Fruit fly (Drosophila melanogaster): ENCODE measurements around the gene Septin2.
A peak's percentile ranks its signal among the peaks of the same experiment; 100 is the strongest.

Septin2 gene

DNA sequence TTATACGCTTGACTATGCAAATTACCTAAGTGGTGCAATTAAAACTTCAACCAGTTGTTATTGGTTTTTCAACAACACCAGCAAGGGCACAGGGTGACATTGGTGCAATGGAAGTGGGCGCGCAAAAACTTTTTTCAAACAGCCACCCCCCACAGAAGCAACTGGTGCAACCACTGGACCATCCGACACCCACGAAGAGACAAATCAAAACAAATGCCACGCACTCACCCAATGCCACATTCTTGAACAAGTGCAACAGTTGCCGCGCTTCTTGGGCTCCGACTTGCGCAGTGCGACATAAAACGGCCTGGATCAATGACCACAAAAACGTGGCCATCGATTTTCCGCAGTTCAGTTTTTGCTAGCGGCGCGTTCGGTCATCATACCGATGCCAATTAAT lies 47.6 kb upstream of the Septin2 start:
- no peak for TF ChIP-seq CG13894 (tag; optimal IDR thresholded peaks at IDR 0.05)
- no peak for TF ChIP-seq ems (GFP tag; optimal IDR thresholded peaks at IDR 0.05)
- no peak for TF ChIP-seq CG2712 (tag; optimal IDR thresholded peaks at IDR 0.05)
- no peak for TF ChIP-seq wor (GFP tag; IDR thresholded peaks at IDR 0.05)
- no peak for TF ChIP-seq gt (GFP tag; IDR thresholded peaks at IDR 0.05)
- no peak for TF ChIP-seq jing (GFP tag; optimal IDR thresholded peaks at IDR 0.05)
- no peak for TF ChIP-seq CG15269 (tag; optimal IDR thresholded peaks at IDR 0.05)
- TF ChIP-seq eyg (GFP tag; optimal IDR thresholded peaks at IDR 0.05), result peak; percentile 5
- TF ChIP-seq bcd (GFP tag; optimal IDR thresholded peaks at IDR 0.05), result no peak
- TF ChIP-seq nerfin-2 (GFP tag; IDR thresholded peaks at IDR 0.05; ENCODE audit: partially characterized antibody), result no peak
- TF ChIP-seq vvl (GFP tag; IDR thresholded peaks at IDR 0.05), result peak; percentile 8; the same call in 1 of the 2 replicates
- TF ChIP-seq CG4360 (GFP tag; IDR thresholded peaks at IDR 0.05), result 0 out of 2 replicates have a peak, but pooled peaks have one; percentile 9
- TF ChIP-seq CG7271 (tag; optimal IDR thresholded peaks at IDR 0.05), result no peak
- peak; percentile 16 for TF ChIP-seq NC2α (GFP tag; optimal IDR thresholded peaks at IDR 0.05)
- peak; percentile 93 for TF ChIP-seq E2f2 (GFP tag; IDR thresholded peaks at IDR 0.05)
- TF ChIP-seq Elba2 (GFP tag; optimal IDR thresholded peaks at IDR 0.05), result no peak
- no peak for TF ChIP-seq CG1832 (GFP tag; optimal IDR thresholded peaks at IDR 0.05)
- TF ChIP-seq CG4424 (GFP tag; optimal IDR thresholded peaks at IDR 0.05), result no peak
- no peak for TF ChIP-seq fd96Cb (tag; optimal IDR thresholded peaks at IDR 0.05)
- no peak for TF ChIP-seq cas (GFP tag; IDR thresholded peaks at IDR 0.05)
- TF ChIP-seq CG14965 (GFP tag; optimal IDR thresholded peaks at IDR 0.05; ENCODE audit: borderline replicate concordance), result no peak
- 0 out of 2 replicates have a peak, but pooled peaks have one; percentile 30 for TF ChIP-seq Awh (GFP tag; IDR thresholded peaks at IDR 0.05)
- TF ChIP-seq lola (GFP tag; optimal IDR thresholded peaks at IDR 0.05), result no peak
- TF ChIP-seq Rfx (GFP tag; IDR thresholded peaks at IDR 0.05), result no peak; the same call in 1 of the 2 replicates
- peak; percentile 15 for TF ChIP-seq CG12071 (GFP tag; optimal IDR thresholded peaks at IDR 0.05)
- peak; percentile 8 for TF ChIP-seq MESR4 (GFP tag; optimal IDR thresholded peaks at IDR 0.05)
- no peak for TF ChIP-seq Dek (tag; optimal IDR thresholded peaks at IDR 0.05)
- no peak for TF ChIP-seq vnd (GFP tag; IDR thresholded peaks at IDR 0.05; ENCODE audit: partially characterized antibody)
- peak; percentile 65; the same call in 1 of the 3 replicates for TF ChIP-seq CG34422 (GFP tag; IDR thresholded peaks at IDR 0.05)
- no peak for TF ChIP-seq CG13624 (GFP tag; optimal IDR thresholded peaks at IDR 0.05)
- no peak for TF ChIP-seq Mad (GFP tag; optimal IDR thresholded peaks at IDR 0.05)
- no peak for TF ChIP-seq CG9797 (GFP tag; optimal IDR thresholded peaks at IDR 0.05)
- no peak for TF ChIP-seq gcm2 (GFP tag; optimal IDR thresholded peaks at IDR 0.05)
- TF ChIP-seq stwl (tag; optimal IDR thresholded peaks at IDR 0.05), result no peak
- 0 out of 3 replicates have a peak, but pooled peaks have one; percentile 26 for TF ChIP-seq Opbp (GFP tag; IDR thresholded peaks at IDR 0.05; ENCODE audit: partially characterized antibody)
- TF ChIP-seq ATbp (GFP tag; optimal IDR thresholded peaks at IDR 0.05), result no peak
- no peak for TF ChIP-seq CG31224 (GFP tag; IDR thresholded peaks at IDR 0.05)
- no peak for TF ChIP-seq H2.0 (GFP tag; IDR thresholded peaks at IDR 0.05)
- TF ChIP-seq CG17802 (tag; optimal IDR thresholded peaks at IDR 0.05), result no peak
- no peak for TF ChIP-seq NK7.1 (GFP tag; optimal IDR thresholded peaks at IDR 0.05)
- peak; percentile 28; the same call in 1 of the 2 replicates for TF ChIP-seq E2f1 (GFP tag; IDR thresholded peaks at IDR 0.05)
- no peak for TF ChIP-seq pros (GFP tag; optimal IDR thresholded peaks at IDR 0.05)
- peak; percentile 46 for TF ChIP-seq chm (GFP tag; IDR thresholded peaks at IDR 0.05)
- TF ChIP-seq ci (GFP tag; IDR thresholded peaks at IDR 0.05), result peak; percentile 58; the same call in 1 of the 3 replicates
- TF ChIP-seq MBD-R2 (GFP tag; IDR thresholded peaks at IDR 0.05), result peak; percentile 41; the same call in 1 of the 2 replicates
- TF ChIP-seq ftz-f1 (GFP tag; optimal IDR thresholded peaks at IDR 0.05), result no peak
- no peak for TF ChIP-seq unc-4 (GFP tag; IDR thresholded peaks at IDR 0.05; ENCODE audit: partially characterized antibody)
- TF ChIP-seq CG42726 (GFP tag; IDR thresholded peaks at IDR 0.05; ENCODE audit: partially characterized antibody), result no peak
- no peak for TF ChIP-seq Ptx1 (GFP tag; IDR thresholded peaks at IDR 0.05)
- no peak for TF ChIP-seq Ada2b (GFP tag; IDR thresholded peaks at IDR 0.05)
- TF ChIP-seq gce (GFP tag; IDR thresholded peaks at IDR 0.05), result no peak
